Fruit fly (Drosophila melanogaster): ENCODE data around the gene CG14384.

The CG14384 gene

DNA sequence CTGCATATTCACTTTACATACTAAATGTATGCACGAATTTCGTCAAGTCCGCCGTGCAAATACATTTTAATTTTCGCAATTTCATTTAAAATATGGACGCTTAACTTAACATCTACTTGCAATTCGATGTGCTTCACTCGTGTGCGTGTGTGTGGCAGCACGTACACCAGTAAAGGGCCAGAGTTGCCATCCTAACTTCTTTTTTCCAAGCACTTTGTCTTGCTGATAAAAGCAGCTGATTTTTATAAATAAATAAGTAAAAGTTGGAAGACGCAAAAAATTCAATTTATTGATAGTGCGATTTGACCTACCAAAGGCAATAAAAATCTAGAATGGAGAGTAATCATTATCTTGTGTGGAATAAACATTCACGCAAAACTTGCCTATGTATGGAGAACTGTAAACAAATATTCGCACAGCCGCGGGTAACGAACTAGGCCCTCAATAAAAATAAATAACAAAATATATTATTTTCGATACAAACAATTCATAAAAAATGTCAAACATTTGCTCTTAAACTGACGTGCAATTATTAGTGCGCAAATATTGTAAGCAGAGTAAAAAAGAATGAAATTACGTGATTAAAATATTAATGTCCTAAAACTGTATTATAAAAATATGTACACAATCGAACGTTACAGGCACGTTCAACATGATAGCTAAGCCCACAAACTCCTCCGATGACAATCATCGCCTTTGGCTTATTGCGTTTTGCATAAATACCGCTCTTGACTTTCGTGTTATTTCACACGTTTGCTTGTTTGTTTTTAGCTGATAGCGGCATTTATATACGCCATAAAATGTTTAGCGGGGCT, 14.9 kb upstream of the CG14384 start:
- TF ChIP-seq CG6808 (GFP tag; optimal IDR thresholded peaks at IDR 0.05) = peak; percentile 62
- peak; percentile 65 for TF ChIP-seq Hr4 (GFP tag; optimal IDR thresholded peaks at IDR 0.05)
- no peak for TF ChIP-seq spab (GFP tag; optimal IDR thresholded peaks at IDR 0.05)
- TF ChIP-seq Eip75B (GFP tag; optimal IDR thresholded peaks at IDR 0.05) = peak; percentile 42
- TF ChIP-seq CG1621 (tag; optimal IDR thresholded peaks at IDR 0.05) = peak; percentile 29
- 0 out of 2 replicates have a peak, but pooled peaks have one; percentile 17 for TF ChIP-seq CG11294 (GFP tag; IDR thresholded peaks at IDR 0.05)
- TF ChIP-seq CG16779 (tag; optimal IDR thresholded peaks at IDR 0.05) = no peak
- peak; percentile 60 for TF ChIP-seq esn (GFP tag; optimal IDR thresholded peaks at IDR 0.05)
- TF ChIP-seq CG31627 (GFP tag; optimal IDR thresholded peaks at IDR 0.05) = peak; percentile 49
- TF ChIP-seq Sox15 (GFP tag; optimal IDR thresholded peaks at IDR 0.05) = peak; percentile 40
- no peak for TF ChIP-seq CG8319 (GFP tag; optimal IDR thresholded peaks at IDR 0.05)
- no peak for TF ChIP-seq Sox102F (GFP tag; optimal IDR thresholded peaks at IDR 0.05)
- TF ChIP-seq Blimp-1 (GFP tag; optimal IDR thresholded peaks at IDR 0.05) = no peak
- peak; percentile 59 for TF ChIP-seq net (GFP tag; optimal IDR thresholded peaks at IDR 0.05)
- TF ChIP-seq Smox (GFP tag; optimal IDR thresholded peaks at IDR 0.05) = peak; percentile 46
- TF ChIP-seq Eip93F (GFP tag; optimal IDR thresholded peaks at IDR 0.05) = peak; percentile 43
- TF ChIP-seq Ets21C (GFP tag; optimal IDR thresholded peaks at IDR 0.05) = no peak
- peak; percentile 66 for TF ChIP-seq acj6 (GFP tag; optimal IDR thresholded peaks at IDR 0.05)
- TF ChIP-seq Gug (GFP tag; IDR thresholded peaks at IDR 0.05) = peak; percentile 62
- peak; percentile 32 for TF ChIP-seq CG11902 (GFP tag; optimal IDR thresholded peaks at IDR 0.05)
- peak; percentile 44 for TF ChIP-seq dsx (GFP tag; optimal IDR thresholded peaks at IDR 0.05; ENCODE audit: poor library complexity, severe bottlenecking)
- peak; percentile 25 for TF ChIP-seq dac (GFP tag; optimal IDR thresholded peaks at IDR 0.05)
- peak; percentile 51 for TF ChIP-seq svp (GFP tag)
- TF ChIP-seq CG8119 (GFP tag; IDR thresholded peaks at IDR 0.05) = peak; percentile 71
- TF ChIP-seq Met (GFP tag; optimal IDR thresholded peaks at IDR 0.05) = peak; percentile 65
- TF ChIP-seq pdm3 (GFP tag; optimal IDR thresholded peaks at IDR 0.05) = peak; percentile 75
- peak; percentile 50 for TF ChIP-seq CG15336 (GFP tag; IDR thresholded peaks at IDR 0.05)
- TF ChIP-seq CG11762 (GFP tag; optimal IDR thresholded peaks at IDR 0.05; ENCODE audit: insufficient read depth) = peak; percentile 44
- TF ChIP-seq Hr39 (GFP tag; optimal IDR thresholded peaks at IDR 0.05) = peak; percentile 50
- TF ChIP-seq CG10631 (GFP tag; optimal IDR thresholded peaks at IDR 0.05) = peak; percentile 49
- TF ChIP-seq cyc (GFP tag; optimal IDR thresholded peaks at IDR 0.05) = peak; percentile 31
- TF ChIP-seq CG34406 (GFP tag; optimal IDR thresholded peaks at IDR 0.05) = peak; percentile 54
- TF ChIP-seq CG4318 (GFP tag; optimal IDR thresholded peaks at IDR 0.05) = peak; percentile 68
- peak; percentile 76 for TF ChIP-seq CG10669 (GFP tag; optimal IDR thresholded peaks at IDR 0.05)
- TF ChIP-seq fd59A (GFP tag; optimal IDR thresholded peaks at IDR 0.05) = peak; percentile 58
- TF ChIP-seq CG8632 (GFP tag; optimal IDR thresholded peaks at IDR 0.05) = peak; percentile 72
- no peak for TF ChIP-seq CG3919 (GFP tag; optimal IDR thresholded peaks at IDR 0.05)
- TF ChIP-seq Ets96B (tag; optimal IDR thresholded peaks at IDR 0.05) = peak; percentile 63
- peak; percentile 25 to 64 for TF ChIP-seq salr (GFP tag; optimal IDR thresholded peaks at IDR 0.05)
- peak; percentile 20 to 56 for TF ChIP-seq ss (GFP tag; optimal IDR thresholded peaks at IDR 0.05)
- TF ChIP-seq CG6792 (GFP tag; optimal IDR thresholded peaks at IDR 0.05) = peak; percentile 53
- peak; percentile 67 for TF ChIP-seq CG6163 (GFP tag; IDR thresholded peaks at IDR 0.05)
- peak; percentile 85 for TF ChIP-seq fkh (GFP tag; optimal IDR thresholded peaks at IDR 0.05)
- peak; percentile 68 for TF ChIP-seq CG3032 (tag; optimal IDR thresholded peaks at IDR 0.05)
- TF ChIP-seq Hr38 (GFP tag; optimal IDR thresholded peaks at IDR 0.05) = no peak
- TF ChIP-seq CG6276 (GFP tag; optimal IDR thresholded peaks at IDR 0.05) = peak; percentile 70
- peak; percentile 21 for TF ChIP-seq fd85E (GFP tag; optimal IDR thresholded peaks at IDR 0.05)
- peak; percentile 79 for TF ChIP-seq CG32006 (GFP tag; optimal IDR thresholded peaks at IDR 0.05)
- peak; percentile 87 for TF ChIP-seq eg (GFP tag; IDR thresholded peaks at IDR 0.05)
- TF ChIP-seq vri (GFP tag; optimal IDR thresholded peaks at IDR 0.05) = peak; percentile 44
